Fruit fly (Drosophila melanogaster) whole organism, wandering third instar larva: Measurements from ENCODE around the gene Rpn5.

Experiments
- Abd-B ChIP-seq: fragments of >200 bp; optimal IDR thresholded peaks from 2 replicates; lab custom pipeline; 2017; ENCODE audit warnings: missing biosample characterization, missing genetic modification characterization
- CG32264 ChIP-seq: fragments of 200-800 bp; sonication (Bioruptor generic); optimal IDR thresholded peaks from 2 replicates; lab custom pipeline; 2016; ENCODE audit warnings: missing biosample characterization, missing genetic modification characterization
- CG9705 ChIP-seq: fragments of 200-800 bp; sonication (Bioruptor generic); optimal IDR thresholded peaks from 2 replicates; lab custom pipeline; 2018; ENCODE audit warnings: missing biosample characterization, mild to moderate bottlenecking, missing genetic modification characterization
- CrebA ChIP-seq: fragments of 200-800 bp; sonication (Bioruptor generic); optimal IDR thresholded peaks from 2 replicates; lab custom pipeline; 2016; ENCODE audit warnings: missing biosample characterization, mild to moderate bottlenecking, missing genetic modification characterization, borderline replicate concordance
- GATAd ChIP-seq: sonication (Bioruptor generic); optimal IDR thresholded peaks from 2 replicates; lab custom pipeline; 2016; ENCODE audit warnings: missing biosample characterization, missing genetic modification characterization
- HLH106 ChIP-seq: fragments of 200-800 bp; optimal IDR thresholded peaks from 3 replicates; lab custom pipeline; 2019; ENCODE audit warnings: missing biosample characterization, mild to moderate bottlenecking, missing genetic modification characterization, moderate library complexity
- Hnf4 ChIP-seq: fragments of 200-800 bp; sonication (Bioruptor generic); optimal IDR thresholded peaks from 2 replicates; lab custom pipeline; 2016; ENCODE audit warnings: missing biosample characterization, mild to moderate bottlenecking, missing genetic modification characterization
- Hr78 ChIP-seq: fragments of >200 bp; optimal IDR thresholded peaks from 2 replicates; lab custom pipeline; 2017; ENCODE audit warnings: missing biosample characterization, missing genetic modification characterization
- Hr83 ChIP-seq: fragments of 200-300 bp; sonication (Bioruptor generic); optimal IDR thresholded peaks from 2 replicates; lab custom pipeline; 2016; ENCODE audit warnings: missing biosample characterization, mild to moderate bottlenecking, missing genetic modification characterization, moderate library complexity; ENCODE audit not compliant: poor library complexity, severe bottlenecking
- Jra ChIP-seq: sonication (Bioruptor generic); optimal IDR thresholded peaks from 2 replicates; lab custom pipeline; 2016; ENCODE audit warnings: missing biosample characterization, missing genetic modification characterization
- Mio ChIP-seq: sonication (Bioruptor generic); optimal IDR thresholded peaks from 2 replicates; lab custom pipeline; 2016; ENCODE audit warnings: missing biosample characterization, missing genetic modification characterization
- Myc ChIP-seq: fragments of >200 bp; optimal IDR thresholded peaks from 2 replicates; lab custom pipeline; 2017
- N ChIP-seq: fragments of >200 bp; optimal IDR thresholded peaks from 2 replicates; lab custom pipeline; 2018; ENCODE audit warnings: missing biosample characterization, missing external identifiers, missing genetic modification characterization
- OdsH ChIP-seq: fragments of 200-800 bp; sonication (Bioruptor generic); optimal IDR thresholded peaks from 2 replicates; lab custom pipeline; 2016; ENCODE audit warnings: missing biosample characterization, mild to moderate bottlenecking, missing genetic modification characterization
- Rel ChIP-seq, 2 experiments: fragments of 200-800 bp; sonication (Bioruptor generic) in 1 of 2; optimal IDR thresholded peaks; 2 replicates in 1 of 2; 3 replicates in 1 of 2; lab custom pipeline; 2016 to 2019; ENCODE audit warnings: mild to moderate bottlenecking in 2 of 2, missing biosample characterization in 2 of 2, missing genetic modification characterization in 2 of 2, moderate library complexity in 1 of 2
- Sp1 ChIP-seq: fragments of 200-800 bp; sonication (Bioruptor generic); optimal IDR thresholded peaks from 3 replicates; lab custom pipeline; 2019; ENCODE audit warnings: missing biosample characterization, mild to moderate bottlenecking, missing genetic modification characterization, moderate library complexity
- Vsx2 ChIP-seq: fragments of 200-300, 225-300 bp; sonication (Bioruptor generic); optimal IDR thresholded peaks from 2 replicates; lab custom pipeline; 2018; ENCODE audit warnings: missing biosample characterization, missing genetic modification characterization; ENCODE audit not compliant: partially characterized antibody
- br ChIP-seq: fragments of 200-800 bp; sonication (Bioruptor generic); optimal IDR thresholded peaks from 2 replicates; lab custom pipeline; 2016; ENCODE audit warnings: missing biosample characterization, missing genetic modification characterization
- brk ChIP-seq: fragments of 200-800 bp; sonication (Bioruptor generic); optimal IDR thresholded peaks from 2 replicates; lab custom pipeline; 2016; ENCODE audit warnings: missing biosample characterization, mild to moderate bottlenecking, missing genetic modification characterization
- dl ChIP-seq, 2 experiments: fragments of 175-275, 200-275 bp in 1 of 2; fragments of 200-275 bp in 1 of 2; sonication (Bioruptor generic); optimal IDR thresholded peaks; lab custom pipeline; 2018; ENCODE audit warnings: mild to moderate bottlenecking in 2 of 2, missing biosample characterization in 2 of 2, missing genetic modification characterization in 2 of 2, moderate library complexity in 2 of 2; ENCODE audit not compliant: partially characterized antibody in 2 of 2, insufficient read depth in 1 of 2
- dmrt93B ChIP-seq: fragments of 200-800 bp; sonication (Bioruptor generic); optimal IDR thresholded peaks from 2 replicates; lab custom pipeline; 2018; ENCODE audit warnings: missing biosample characterization, mild to moderate bottlenecking, missing genetic modification characterization
- dsf ChIP-seq: sonication (Bioruptor generic); optimal IDR thresholded peaks from 2 replicates; lab custom pipeline; 2016; ENCODE audit warnings: missing biosample characterization, missing genetic modification characterization, borderline replicate concordance
- ey ChIP-seq: fragments of 200-800 bp; sonication (Bioruptor generic); optimal IDR thresholded peaks from 2 replicates; lab custom pipeline; 2016; ENCODE audit warnings: missing biosample characterization, missing genetic modification characterization
- foxo ChIP-seq, 2 experiments: fragments of 200-800 bp; sonication (Bioruptor generic); optimal IDR thresholded peaks; 2 replicates in 1 of 2; 3 replicates in 1 of 2; lab custom pipeline; 2016 to 2017; ENCODE audit warnings: missing biosample characterization in 2 of 2, missing genetic modification characterization in 2 of 2
- fru ChIP-seq: fragments of 200-800 bp; sonication (Bioruptor generic); optimal IDR thresholded peaks from 3 replicates; lab custom pipeline; 2016; ENCODE audit warnings: missing biosample characterization, mild to moderate bottlenecking, missing genetic modification characterization
- h ChIP-seq: fragments of 200-800 bp; sonication (Bioruptor generic); optimal IDR thresholded peaks from 3 replicates; lab custom pipeline; 2016; ENCODE audit warnings: missing biosample characterization, mild to moderate bottlenecking, missing genetic modification characterization
- jim ChIP-seq: fragments of 175-275, 200-325 bp; sonication (Bioruptor generic); optimal IDR thresholded peaks from 2 replicates; lab custom pipeline; 2016; ENCODE audit warnings: missing biosample characterization, mild to moderate bottlenecking, missing genetic modification characterization
- lola ChIP-seq: fragments of >200 bp; optimal IDR thresholded peaks from 2 replicates; lab custom pipeline; 2017; ENCODE audit warnings: missing biosample characterization, missing genetic modification characterization
- pan ChIP-seq: fragments of >200 bp; optimal IDR thresholded peaks from 2 replicates; lab custom pipeline; 2017
- psq ChIP-seq: fragments of 200-800 bp; sonication (Bioruptor generic); optimal IDR thresholded peaks from 3 replicates; lab custom pipeline; 2017; ENCODE audit warnings: missing biosample characterization, mild to moderate bottlenecking, missing genetic modification characterization, moderate library complexity
- rgr ChIP-seq: fragments of 200-800 bp; sonication (Bioruptor generic); optimal IDR thresholded peaks from 3 replicates; lab custom pipeline; 2016; ENCODE audit warnings: missing biosample characterization, mild to moderate bottlenecking, missing genetic modification characterization
- sage ChIP-seq: fragments of 200-800 bp; sonication (Bioruptor generic); optimal IDR thresholded peaks from 2 replicates; lab custom pipeline; 2016; ENCODE audit warnings: missing biosample characterization, mild to moderate bottlenecking, missing genetic modification characterization
- sv ChIP-seq: fragments of 200-800 bp; sonication (Bioruptor generic); optimal IDR thresholded peaks from 3 replicates; lab custom pipeline; 2016; ENCODE audit warnings: missing biosample characterization, missing genetic modification characterization
- tai ChIP-seq: sonication (Bioruptor generic); optimal IDR thresholded peaks from 2 replicates; lab custom pipeline; 2016; ENCODE audit warnings: missing biosample characterization, missing genetic modification characterization
- usp ChIP-seq: fragments of >200 bp; optimal IDR thresholded peaks from 2 replicates; lab custom pipeline; 2017; ENCODE audit warnings: missing biosample characterization, missing genetic modification characterization
- woc ChIP-seq: sonication (Bioruptor generic); optimal IDR thresholded peaks from 2 replicates; lab custom pipeline; 2016; ENCODE audit warnings: missing biosample characterization, mild to moderate bottlenecking, missing genetic modification characterization

Rpn5 gene

DNA sequence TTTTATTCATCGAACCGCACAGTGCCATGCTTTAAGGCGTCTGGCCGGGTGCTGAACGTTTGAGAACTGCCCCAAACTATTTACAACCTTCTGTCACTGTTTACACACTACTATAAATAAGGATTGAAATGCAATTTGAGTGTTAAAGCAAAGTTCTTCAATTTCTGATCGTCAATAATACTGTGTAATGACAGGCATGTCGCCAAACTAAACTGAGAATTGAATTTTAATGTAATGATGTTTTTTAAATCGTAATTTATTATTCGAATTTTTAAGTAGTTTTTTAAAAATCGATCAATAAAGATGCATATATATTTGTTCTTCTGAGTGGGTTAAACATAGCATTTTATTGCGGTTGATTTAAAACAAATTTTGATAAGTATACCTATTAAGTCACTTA is 8.3 kb upstream of the Rpn5 start, which contains the start of gene CG2082:
TSS of gene CG2082 (minus strand) at position 101 of the 400 bp plus-strand sequence.
- no peak for TF ChIP-seq HLH106
- no peak for TF ChIP-seq Jra (GFP tag; lab: Kevin White, UChicago)
- no peak for TF ChIP-seq Sp1 (GFP tag; lab: Kevin White, UChicago)
- TF ChIP-seq jim (GFP tag; lab: Kevin White, UChicago): no peak
- TF ChIP-seq pan (lab: Kevin White, UChicago): no peak
- no peak for TF ChIP-seq Myc (lab: Kevin White, UChicago)
- TF ChIP-seq Vsx2: no peak
- TF ChIP-seq dl (GFP tag; optimal IDR thresholded peaks at IDR 0.05; lab: Kevin White, UChicago; ENCODE audit: insufficient read depth in 1 of 2, partially characterized antibody in 2 of 2): no peak
- no peak for TF ChIP-seq Abd-B (GFP tag; lab: Kevin White, UChicago)
- TF ChIP-seq Hr83: no peak
- TF ChIP-seq dsf (GFP tag; lab: Kevin White, UChicago): no peak
- no peak for TF ChIP-seq ey (GFP tag; lab: Kevin White, UChicago)
- no peak for TF ChIP-seq OdsH (GFP tag; lab: Kevin White, UChicago)
- no peak for TF ChIP-seq Mio (GFP tag; lab: Kevin White, UChicago)
- TF ChIP-seq tai (GFP tag; lab: Kevin White, UChicago): no peak
- no peak for TF ChIP-seq CG9705 (GFP tag; lab: Kevin White, UChicago)
- no peak for TF ChIP-seq foxo (GFP tag; optimal IDR thresholded peaks at IDR 0.05; lab: Kevin White, UChicago)
- no peak for TF ChIP-seq N (GFP tag; lab: Kevin White, UChicago)
- no peak for TF ChIP-seq br
- no peak for TF ChIP-seq usp (GFP tag; lab: Kevin White, UChicago)

DNA sequence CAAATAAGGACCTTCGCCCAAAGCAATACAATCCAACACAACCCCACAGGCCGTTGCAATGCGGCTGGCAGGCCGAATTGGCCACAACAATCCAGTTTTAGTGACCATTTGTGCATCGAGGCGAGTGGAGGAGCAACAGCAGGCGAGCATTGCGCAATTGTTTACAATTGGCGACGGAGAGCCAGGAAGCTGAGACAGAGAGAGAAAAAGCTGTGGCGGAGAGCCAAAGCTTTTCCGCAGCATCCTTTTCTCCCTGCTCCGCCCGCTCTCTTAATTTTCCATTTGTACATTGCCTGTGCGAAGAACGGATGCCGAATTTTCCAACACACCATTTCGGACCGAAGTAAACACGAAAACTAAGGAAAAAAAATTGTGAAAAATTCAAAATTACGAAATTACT is 7.8 kb upstream of the Rpn5 start, which contains the start of gene kat-60L1:
TSS of gene kat-60L1 (plus strand) at position 301 of the 400 bp plus-strand sequence.
- TF ChIP-seq ey (GFP tag; lab: Kevin White, UChicago) (no peak), brk (GFP tag; lab: Kevin White, UChicago) (no peak), N (GFP tag; lab: Kevin White, UChicago) (no peak), Vsx2 (no peak), psq (no peak), CG9705 (GFP tag; lab: Kevin White, UChicago) (no peak), sage (GFP tag; lab: Kevin White, UChicago) (no peak), HLH106 (no peak), tai (GFP tag; lab: Kevin White, UChicago) (no peak), Abd-B (GFP tag; lab: Kevin White, UChicago) (no peak)

DNA sequence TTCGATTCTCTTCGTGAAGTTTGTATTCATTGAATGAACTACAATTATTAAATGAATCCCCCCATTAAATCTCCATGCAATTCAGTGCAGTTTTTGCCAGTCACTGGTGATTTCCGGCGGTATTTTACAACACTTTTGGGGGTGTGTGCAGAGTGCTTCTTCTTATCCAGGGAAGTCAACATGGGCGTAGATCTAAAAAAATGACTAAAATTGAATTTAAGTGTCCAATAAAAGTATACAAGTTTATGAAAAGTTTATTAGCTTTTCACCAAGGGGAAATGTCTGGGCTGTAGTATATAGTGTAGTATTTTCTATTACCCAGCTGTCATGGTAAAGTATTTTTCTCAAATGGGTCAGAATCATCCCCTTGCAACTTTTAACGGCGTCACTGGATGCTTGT is 2.2 kb downstream of the Rpn5 start, which contains the start of gene Hpf1:
TSS of gene Hpf1 (plus strand) at position 383 of the 400 bp plus-strand sequence.
- TF ChIP-seq tai (GFP tag; lab: Kevin White, UChicago): no peak
- peak; percentile 99 for TF ChIP-seq br
- no peak for TF ChIP-seq Vsx2
- TF ChIP-seq usp (GFP tag; lab: Kevin White, UChicago): no peak
- peak; percentile 96 to 99 for TF ChIP-seq foxo (GFP tag; optimal IDR thresholded peaks at IDR 0.05; lab: Kevin White, UChicago)
- TF ChIP-seq Hr83: peak; percentile 86
- peak; percentile 63 for TF ChIP-seq jim (GFP tag; lab: Kevin White, UChicago)
- TF ChIP-seq dmrt93B (GFP tag; lab: Kevin White, UChicago): peak; percentile 98
- TF ChIP-seq CG9705 (GFP tag; lab: Kevin White, UChicago): peak; percentile 98
- peak; percentile 98 for TF ChIP-seq woc (GFP tag; lab: Kevin White, UChicago)
- TF ChIP-seq Rel (GFP tag; optimal IDR thresholded peaks at IDR 0.05; lab: Kevin White, UChicago): peak; percentile 94
- peak; percentile 92 for TF ChIP-seq Rel (tag; optimal IDR thresholded peaks at IDR 0.05; lab: Kevin White, UChicago)
- peak; percentile 99 for TF ChIP-seq Sp1 (GFP tag; lab: Kevin White, UChicago)
- TF ChIP-seq h (GFP tag; lab: Kevin White, UChicago): peak; percentile 99
- no peak for TF ChIP-seq CrebA
- TF ChIP-seq Abd-B (GFP tag; lab: Kevin White, UChicago): no peak
- TF ChIP-seq psq: peak; percentile 98
- TF ChIP-seq sv (GFP tag; lab: Kevin White, UChicago): peak; percentile 98
- TF ChIP-seq HLH106: peak; percentile 99
- TF ChIP-seq Hnf4: peak; percentile 99
- peak; percentile 99 for TF ChIP-seq fru
- peak; percentile 97 for TF ChIP-seq sage (GFP tag; lab: Kevin White, UChicago)
- peak; percentile 92 for TF ChIP-seq Mio (GFP tag; lab: Kevin White, UChicago)
- TF ChIP-seq rgr (GFP tag; lab: Kevin White, UChicago): peak; percentile 100
- TF ChIP-seq GATAd: peak; percentile 96
- TF ChIP-seq Jra (GFP tag; lab: Kevin White, UChicago): peak; percentile 98
- TF ChIP-seq lola (GFP tag; lab: Kevin White, UChicago): no peak
- TF ChIP-seq ey (GFP tag; lab: Kevin White, UChicago): peak; percentile 99
- no peak for TF ChIP-seq dl (GFP tag; optimal IDR thresholded peaks at IDR 0.05; lab: Kevin White, UChicago; ENCODE audit: insufficient read depth in 1 of 2, partially characterized antibody in 2 of 2)
- peak; percentile 98 for TF ChIP-seq CG32264
- no peak for TF ChIP-seq Hr78 (GFP tag; lab: Kevin White, UChicago)
- TF ChIP-seq OdsH (GFP tag; lab: Kevin White, UChicago): peak; percentile 99
- TF ChIP-seq dsf (GFP tag; lab: Kevin White, UChicago): peak; percentile 95
- peak; percentile 21 for TF ChIP-seq Myc (lab: Kevin White, UChicago)
